Fruit fly (Drosophila melanogaster) whole organism, embryonic: ENCODE data around the gene CG12723.
A peak's percentile ranks its signal among the peaks of the same experiment; 100 is the strongest.

Experiments used
- Bdp1 ChIP-seq: fragments of 200-800 bp; sonication (Bioruptor generic); optimal IDR thresholded peaks from 3 replicates; lab custom pipeline; 2016; ENCODE audit warnings: missing biosample characterization, missing genetic modification characterization
- Bteb2 ChIP-seq: fragments of 200-800 bp; sonication (Bioruptor generic); optimal IDR thresholded peaks from 2 replicates; lab custom pipeline; 2016; ENCODE audit warnings: missing biosample characterization, missing genetic modification characterization
- CG10431 ChIP-seq: fragments of 200-800 bp; sonication (Bioruptor generic); optimal IDR thresholded peaks from 3 replicates; lab custom pipeline; 2018; ENCODE audit warnings: missing biosample characterization, mild to moderate bottlenecking, missing genetic modification characterization
- CG11247 ChIP-seq: fragments of 200-800 bp; sonication (Bioruptor generic); IDR thresholded peaks from 2 replicates; pipeline ENCODE4 v1.3.6; 2022; ENCODE audit warnings: missing biosample characterization, missing genetic modification characterization
- CG12236 ChIP-seq: fragments of 200-800 bp; sonication (Bioruptor generic); optimal IDR thresholded peaks from 2 replicates; lab custom pipeline; 2016; ENCODE audit warnings: missing biosample characterization, missing genetic modification characterization
- CG13894 ChIP-seq: fragments of 200-800 bp; sonication (Bioruptor generic); optimal IDR thresholded peaks from 3 replicates; lab custom pipeline; 2018; ENCODE audit warnings: missing biosample characterization, mild to moderate bottlenecking, missing genetic modification characterization, moderate library complexity
- CG16863 ChIP-seq: fragments of 200-800 bp; sonication (Bioruptor generic); optimal IDR thresholded peaks from 3 replicates; lab custom pipeline; 2016; ENCODE audit warnings: missing biosample characterization, missing genetic modification characterization
- CG17359 ChIP-seq: fragments of 200-800 bp; sonication (Bioruptor generic); optimal IDR thresholded peaks from 3 replicates; lab custom pipeline; 2018; ENCODE audit warnings: missing biosample characterization, mild to moderate bottlenecking, missing genetic modification characterization, moderate library complexity
- CG17385 ChIP-seq: fragments of 200-800 bp; sonication (Bioruptor generic); optimal IDR thresholded peaks from 3 replicates; lab custom pipeline; 2018; ENCODE audit warnings: missing biosample characterization, mild to moderate bottlenecking, missing genetic modification characterization
- CG2199 ChIP-seq: fragments of 200-800 bp; sonication (Bioruptor generic); IDR thresholded peaks from 3 replicates; pipeline ENCODE4 v1.3.6; 2022; ENCODE audit warnings: missing biosample characterization, missing genetic modification characterization
- CG30403 ChIP-seq: fragments of 200-800 bp; sonication (Bioruptor generic); optimal IDR thresholded peaks from 3 replicates; lab custom pipeline; 2016; ENCODE audit warnings: missing biosample characterization, missing genetic modification characterization
- CG31365 ChIP-seq: fragments of 200-800 bp; sonication (Bioruptor generic); optimal IDR thresholded peaks from 2 replicates; lab custom pipeline; 2018; ENCODE audit warnings: missing biosample characterization, mild to moderate bottlenecking, missing genetic modification characterization
- CG4282 ChIP-seq: fragments of 200-800 bp; sonication (Bioruptor generic); optimal IDR thresholded peaks from 2 replicates; lab custom pipeline; 2016; ENCODE audit warnings: missing biosample characterization, missing genetic modification characterization
- CG43689 ChIP-seq: fragments of 200-800 bp; sonication (Bioruptor generic); IDR thresholded peaks from 2 replicates; pipeline ENCODE4 v1.3.6; 2022; ENCODE audit warnings: missing biosample characterization, missing genetic modification characterization
- CG4820 ChIP-seq: fragments of 200-800 bp; sonication (Bioruptor generic); optimal IDR thresholded peaks from 3 replicates; lab custom pipeline; 2016; ENCODE audit warnings: missing biosample characterization, missing genetic modification characterization
- CG6272 ChIP-seq: fragments of 200-800 bp; sonication (Bioruptor generic); IDR thresholded peaks from 2 replicates; pipeline ENCODE4 v1.3.6; 2022; ENCODE audit warnings: missing biosample characterization, missing genetic modification characterization
- CG6813 ChIP-seq: fragments of 200-800 bp; sonication (Bioruptor generic); optimal IDR thresholded peaks from 2 replicates; lab custom pipeline; 2017; ENCODE audit warnings: missing biosample characterization, missing genetic modification characterization, mild to moderate bottlenecking, moderate library complexity, missing genetic modification reagents
- CG6854 ChIP-seq: fragments of 200-800 bp; sonication (Bioruptor generic); optimal IDR thresholded peaks from 3 replicates; lab custom pipeline; 2017; ENCODE audit warnings: missing biosample characterization, mild to moderate bottlenecking, missing genetic modification characterization
- CG7786 ChIP-seq: fragments of 200-800 bp; sonication (Bioruptor generic); optimal IDR thresholded peaks from 2 replicates; lab custom pipeline; 2016; ENCODE audit warnings: missing biosample characterization, missing genetic modification characterization
- CG7987 ChIP-seq: fragments of 200-800 bp; sonication (Bioruptor generic); optimal IDR thresholded peaks from 2 replicates; lab custom pipeline; 2018; ENCODE audit warnings: missing biosample characterization, mild to moderate bottlenecking, missing genetic modification characterization, moderate library complexity
- CG8359 ChIP-seq: fragments of 200-800 bp; sonication (Bioruptor generic); optimal IDR thresholded peaks from 2 replicates; lab custom pipeline; 2017; ENCODE audit warnings: missing biosample characterization, mild to moderate bottlenecking, missing genetic modification characterization, borderline replicate concordance
- Dfd ChIP-seq, 2 experiments: fragments of >200 bp; optimal IDR thresholded peaks; 2 replicates each; lab custom pipeline; 2017; ENCODE audit warnings: missing biosample characterization in 2 of 2, missing genetic modification characterization in 2 of 2
- Doc2 ChIP-seq: fragments of 200-800 bp; sonication (Bioruptor generic); IDR thresholded peaks from 2 replicates; pipeline ENCODE4 v1.3.6; 2022; ENCODE audit warnings: missing biosample characterization, missing genetic modification characterization
- Doc3 ChIP-seq: fragments of 200-800 bp; sonication (Bioruptor generic); IDR thresholded peaks from 3 replicates; pipeline ENCODE4 v1.3.6; 2022; ENCODE audit warnings: missing biosample characterization, missing genetic modification characterization; ENCODE audit not compliant: partially characterized antibody
- E2f1 ChIP-seq: fragments of 200-800 bp; sonication (Bioruptor generic); IDR thresholded peaks from 2 replicates; pipeline ENCODE4 v1.3.6; 2022; ENCODE audit warnings: missing biosample characterization, missing genetic modification characterization
- E2f2 ChIP-seq: fragments of 200-800 bp; sonication (Bioruptor generic); IDR thresholded peaks from 2 replicates; pipeline ENCODE4 v1.3.6; 2022; ENCODE audit warnings: missing biosample characterization, missing genetic modification characterization
- Fer3 ChIP-seq: fragments of 200-800 bp; sonication (Bioruptor generic); optimal IDR thresholded peaks from 2 replicates; lab custom pipeline; 2018; ENCODE audit warnings: missing biosample characterization, mild to moderate bottlenecking, missing genetic modification characterization, moderate library complexity
- H2.0 ChIP-seq: fragments of 200-800 bp; sonication (Bioruptor generic); IDR thresholded peaks from 2 replicates; pipeline ENCODE4 v1.3.6; 2022; ENCODE audit warnings: missing biosample characterization, missing genetic modification characterization
- HHEX ChIP-seq: fragments of 200-800 bp; sonication (Bioruptor generic); optimal IDR thresholded peaks from 3 replicates; lab custom pipeline; 2017; ENCODE audit warnings: missing biosample characterization, mild to moderate bottlenecking, missing genetic modification characterization, missing genetic modification reagents
- Med ChIP-seq: fragments of 200-800 bp; sonication (Bioruptor generic); peaks from one replicate; lab custom pipeline; 2016; ENCODE audit warnings: missing biosample characterization, missing genetic modification characterization, mild to moderate bottlenecking, inconsistent platforms, moderate library complexity
- NFAT ChIP-seq: fragments of 200-800 bp; sonication (Bioruptor generic); IDR thresholded peaks from 2 replicates; pipeline ENCODE4 v1.3.6; 2022; ENCODE audit warnings: missing biosample characterization, missing genetic modification characterization
- PHDP ChIP-seq: fragments of 200-800 bp; sonication (Bioruptor generic); optimal IDR thresholded peaks from 3 replicates; lab custom pipeline; 2018; ENCODE audit warnings: missing biosample characterization, mild to moderate bottlenecking, missing genetic modification characterization, moderate library complexity
- Ravus ChIP-seq: fragments of 200-800 bp; sonication (Bioruptor generic); IDR thresholded peaks from 2 replicates; pipeline ENCODE4 v1.3.6; 2022; ENCODE audit warnings: missing biosample characterization, missing genetic modification characterization
- Rx ChIP-seq: fragments of 200-800 bp; sonication (Bioruptor generic); IDR thresholded peaks from 2 replicates; pipeline ENCODE4 v1.3.6; 2022; ENCODE audit warnings: missing biosample characterization, missing genetic modification characterization
- Six4 ChIP-seq: fragments of 200-800 bp; sonication (Bioruptor generic); optimal IDR thresholded peaks from 2 replicates; lab custom pipeline; 2016; ENCODE audit warnings: missing biosample characterization, missing genetic modification characterization
- Spps ChIP-seq: fragments of 200-800 bp; sonication (Bioruptor generic); optimal IDR thresholded peaks from 2 replicates; lab custom pipeline; 2018; ENCODE audit warnings: missing biosample characterization, mild to moderate bottlenecking, missing genetic modification characterization
- Sry-β ChIP-seq: fragments of 200-800 bp; sonication (Bioruptor generic); optimal IDR thresholded peaks from 2 replicates; lab custom pipeline; 2018; ENCODE audit warnings: missing biosample characterization, mild to moderate bottlenecking, missing genetic modification characterization, moderate library complexity
- Usf ChIP-seq: fragments of 200-800 bp; sonication (Bioruptor generic); optimal IDR thresholded peaks from 2 replicates; lab custom pipeline; 2017; ENCODE audit warnings: missing genotype, missing biosample characterization, missing genetic modification characterization
- aop ChIP-seq: fragments of 200-800 bp; sonication (Bioruptor generic); IDR thresholded peaks from 2 replicates; pipeline ENCODE4 v1.3.6; 2022; ENCODE audit warnings: missing biosample characterization, missing genetic modification characterization
- ara ChIP-seq: fragments of 200-800 bp; sonication (Bioruptor generic); IDR thresholded peaks from 2 replicates; pipeline ENCODE4 v1.3.6; 2022; ENCODE audit warnings: missing biosample characterization, missing genetic modification characterization
- bsh ChIP-seq, 2 experiments: fragments of 200-800 bp; sonication (Bioruptor generic); optimal IDR thresholded peaks; 2 replicates each; lab custom pipeline; 2017 to 2018; ENCODE audit warnings: mild to moderate bottlenecking in 2 of 2, missing biosample characterization in 2 of 2, missing genetic modification characterization in 2 of 2, moderate library complexity in 1 of 2
- chm ChIP-seq: fragments of 200-800 bp; sonication (Bioruptor generic); IDR thresholded peaks from 2 replicates; pipeline ENCODE4 v1.3.6; 2022; ENCODE audit warnings: missing biosample characterization, missing genetic modification characterization
- cwo ChIP-seq: fragments of 200-800 bp; sonication (Bioruptor generic); optimal IDR thresholded peaks from 3 replicates; lab custom pipeline; 2017; ENCODE audit warnings: missing biosample characterization, missing genetic modification characterization, mild to moderate bottlenecking, moderate library complexity, missing genetic modification reagents
- dysf ChIP-seq: fragments of 200-800 bp; sonication (Bioruptor generic); IDR thresholded peaks from 3 replicates; pipeline ENCODE4 v1.3.6; 2022; ENCODE audit warnings: missing biosample characterization, missing genetic modification characterization
- fd102C ChIP-seq: fragments of 200-800 bp; sonication (Bioruptor generic); optimal IDR thresholded peaks from 2 replicates; lab custom pipeline; 2018; ENCODE audit warnings: missing biosample characterization, mild to moderate bottlenecking, missing genetic modification characterization, moderate library complexity
- gsb ChIP-seq: fragments of 200-800 bp; sonication (Bioruptor generic); IDR thresholded peaks from 2 replicates; pipeline ENCODE4 v1.3.6; 2022; ENCODE audit warnings: missing biosample characterization, missing genetic modification characterization
- jumu ChIP-seq: fragments of 200-800 bp; sonication (Bioruptor generic); optimal IDR thresholded peaks from 3 replicates; lab custom pipeline; 2016; ENCODE audit warnings: missing biosample characterization, missing genetic modification characterization
- lilli ChIP-seq: fragments of 200-800 bp; sonication (Bioruptor generic); optimal IDR thresholded peaks from 3 replicates; lab custom pipeline; 2016; ENCODE audit warnings: missing biosample characterization, missing genetic modification characterization
- lola ChIP-seq, 3 experiments: fragments of >200 bp in 2 of 3; fragments of 200-800 bp in 1 of 3; sonication (Bioruptor generic) in 1 of 3; optimal IDR thresholded peaks; 2 replicates each; lab custom pipeline; 2017 to 2019; ENCODE audit warnings: missing biosample characterization in 3 of 3, missing genetic modification characterization in 3 of 3, mild to moderate bottlenecking in 1 of 3, moderate library complexity in 1 of 3
- nmo ChIP-seq: fragments of 200-800 bp; sonication (Bioruptor generic); optimal IDR thresholded peaks from 2 replicates; lab custom pipeline; 2018; ENCODE audit warnings: missing biosample characterization, mild to moderate bottlenecking, missing genetic modification characterization, moderate library complexity
- run ChIP-seq: fragments of 200-800 bp; sonication (Bioruptor generic); optimal IDR thresholded peaks from 3 replicates; lab custom pipeline; 2018; ENCODE audit warnings: missing biosample characterization, mild to moderate bottlenecking, missing genetic modification characterization

The CG12723 gene

dm6 chrX:13159481-13159880 lies 32.2 kb downstream of the CG12723 start, which contains the start of the genes Bap60 and CG12096 (continued):
- peak; percentile 58 for TF ChIP-seq CG17359
- peak; percentile 86 for TF ChIP-seq CG7786 (GFP tag; lab: Kevin White, UChicago)
- TF ChIP-seq fd102C (GFP tag; lab: Kevin White, UChicago) = no peak
- TF ChIP-seq Med (GFP tag; lab: Kevin White, UChicago) = peak; percentile 98
- TF ChIP-seq Six4 (GFP tag; lab: Kevin White, UChicago) = peak; percentile 39
- TF ChIP-seq CG4820 (GFP tag; lab: Kevin White, UChicago) = peak; percentile 65
- TF ChIP-seq gsb = no peak
- TF ChIP-seq CG13894 (tag; lab: Kevin White, UChicago) = peak; percentile 63
- no peak for TF ChIP-seq CG6813 (GFP tag; lab: Kevin White, UChicago)
- TF ChIP-seq Usf (GFP tag; lab: Kevin White, UChicago) = peak; percentile 56
- TF ChIP-seq lilli = peak; percentile 83
- peak; percentile 26 for TF ChIP-seq HHEX (GFP tag; lab: Kevin White, UChicago)
- no peak for TF ChIP-seq Ravus (GFP tag; lab: Robert Waterston, UW)
- no peak for TF ChIP-seq CG12236
- peak; percentile 49 for TF ChIP-seq NFAT
- TF ChIP-seq Rx (GFP tag; lab: Robert Waterston, UW) = no peak
- peak; percentile 52 for TF ChIP-seq E2f2 (GFP tag; lab: Robert Waterston, UW)
- peak; percentile 90 for TF ChIP-seq Doc3
- TF ChIP-seq CG4282 (GFP tag; lab: Kevin White, UChicago) = peak; percentile 0
- TF ChIP-seq CG43689 (GFP tag; lab: Robert Waterston, UW) = no peak
- TF ChIP-seq lola (GFP tag; optimal IDR thresholded peaks at IDR 0.05; lab: Kevin White, UChicago) = peak in 1 of 3 experiments; percentile 79
- peak; percentile 37; the same call in 1 of the 2 replicates for TF ChIP-seq E2f1 (GFP tag; lab: Robert Waterston, UW)
- TF ChIP-seq CG30403 (GFP tag; lab: Kevin White, UChicago) = peak; percentile 82
- peak; percentile 85 for TF ChIP-seq jumu (GFP tag; lab: Kevin White, UChicago)
- TF ChIP-seq Sry-β (GFP tag; lab: Kevin White, UChicago) = peak; percentile 11
- peak; percentile 69 for TF ChIP-seq PHDP (tag; lab: Kevin White, UChicago)
- peak; percentile 44 for TF ChIP-seq CG6272
- no peak for TF ChIP-seq Doc2
- peak; percentile 75; the same call in 2 of the 3 replicates for TF ChIP-seq dysf (GFP tag; lab: Robert Waterston, UW)
- peak in 1 of 2 experiments; percentile 65 for TF ChIP-seq bsh (GFP tag; optimal IDR thresholded peaks at IDR 0.05; lab: Kevin White, UChicago)
- no peak for TF ChIP-seq aop (GFP tag; lab: Robert Waterston, UW)
- TF ChIP-seq Dfd (GFP tag; optimal IDR thresholded peaks at IDR 0.05; lab: Kevin White, UChicago) = no peak
- no peak for TF ChIP-seq run
- peak; percentile 43 for TF ChIP-seq Bdp1 (GFP tag; lab: Kevin White, UChicago)
- TF ChIP-seq cwo (GFP tag; lab: Kevin White, UChicago) = peak; percentile 30
- TF ChIP-seq CG11247 (GFP tag; lab: Robert Waterston, UW) = peak; percentile 53; the same call in 1 of the 2 replicates
- TF ChIP-seq CG8359 (GFP tag; lab: Kevin White, UChicago) = no peak
- TF ChIP-seq CG2199 (GFP tag; lab: Robert Waterston, UW) = no peak
- TF ChIP-seq chm (GFP tag; lab: Robert Waterston, UW) = no peak
- TF ChIP-seq CG10431 = peak; percentile 17
- TF ChIP-seq CG16863 (GFP tag; lab: Kevin White, UChicago) = peak; percentile 71
- peak; percentile 30; the same call in 1 of the 2 replicates for TF ChIP-seq H2.0 (GFP tag; lab: Robert Waterston, UW)
- peak; percentile 48 for TF ChIP-seq Bteb2 (GFP tag; lab: Kevin White, UChicago)
- peak; percentile 67 for TF ChIP-seq Fer3 (tag; lab: Kevin White, UChicago)
- peak; percentile 23 for TF ChIP-seq Spps (tag; lab: Kevin White, UChicago)
- TF ChIP-seq nmo (GFP tag; lab: Kevin White, UChicago) = peak; percentile 90
- peak; percentile 26; the same call in 1 of the 2 replicates for TF ChIP-seq ara (GFP tag; lab: Robert Waterston, UW)
- TF ChIP-seq CG6854 (GFP tag; lab: Kevin White, UChicago) = no peak
- peak; percentile 61 for TF ChIP-seq CG17385
- peak; percentile 28 for TF ChIP-seq CG7987 (GFP tag; lab: Kevin White, UChicago)
- TF ChIP-seq CG31365 (tag; lab: Kevin White, UChicago) = peak; percentile 13
